Comparison of ENCODE assay signal across 1 fruit fly cellular context in genomic region chr3L:16872487-16872955, dm6.
TF ChIP-seq lines count a peak whose summit lies in the region.

No protein-coding gene starts in this region.

TF ChIP-seq in whole organism, embryonic, 481 proteins besides CTCF, POLR2A, EP300 and RAD21 (continued from another document and continues in another):
- TF ChIP-seq rib (GFP tag; IDR thresholded peaks at IDR 0.05; lab: Robert Waterston, UW) (peak; percentile 53; the same call in 1 of the 2 replicates), ind (GFP tag; optimal IDR thresholded peaks at IDR 0.05; lab: Kevin White, UChicago) (peak; percentile 64), Rfx (GFP tag; IDR thresholded peaks at IDR 0.05; lab: Robert Waterston, UW) (peak; percentile 54), Asciz (GFP tag; optimal IDR thresholded peaks at IDR 0.05; lab: Kevin White, UChicago) (peak; percentile 74), pnt (GFP tag; optimal IDR thresholded peaks at IDR 0.05; lab: Kevin White, UChicago) (peak; percentile 18), CG15601 (tag; optimal IDR thresholded peaks at IDR 0.05; lab: Kevin White, UChicago) (peak; percentile 51), CG12659 (GFP tag; optimal IDR thresholded peaks at IDR 0.05; lab: Kevin White, UChicago) (peak; percentile 87), HLH3B (GFP tag; IDR thresholded peaks at IDR 0.05; lab: Robert Waterston, UW) (peak; percentile 38; the same call in 1 of the 2 replicates), CG16779 (GFP tag; IDR thresholded peaks at IDR 0.05; lab: Robert Waterston, UW) (no peak), CG13424 (tag; optimal IDR thresholded peaks at IDR 0.05; lab: Kevin White, UChicago) (peak; percentile 80), Doc2 (GFP tag; IDR thresholded peaks at IDR 0.05; lab: Robert Waterston, UW) (no peak), emc (GFP tag; optimal IDR thresholded peaks at IDR 0.05; lab: Kevin White, UChicago) (no peak), Ptx1 (GFP tag; IDR thresholded peaks at IDR 0.05; lab: Robert Waterston, UW) (peak; percentile 74), jumu (GFP tag; optimal IDR thresholded peaks at IDR 0.05; lab: Kevin White, UChicago) (peak; percentile 10), lov (optimal IDR thresholded peaks at IDR 0.05; lab: Kevin White, UChicago) (no peak), lov (GFP tag; IDR thresholded peaks at IDR 0.05; lab: Robert Waterston, UW) (no peak), p53 (GFP tag; optimal IDR thresholded peaks at IDR 0.05; lab: Kevin White, UChicago) (no peak), Adf1 (GFP tag; IDR thresholded peaks at IDR 0.05; lab: Robert Waterston, UW) (0 out of 2 replicates have a peak, but pooled peaks have one; percentile 6), CG18764 (GFP tag; optimal IDR thresholded peaks at IDR 0.05; lab: Kevin White, UChicago) (peak; percentile 39), sisA (GFP tag; IDR thresholded peaks at IDR 0.05; lab: Robert Waterston, UW) (peak; percentile 31; the same call in 1 of the 2 replicates), Taf1 (GFP tag; IDR thresholded peaks at IDR 0.05; lab: Robert Waterston, UW) (no peak), CG8089 (GFP tag; optimal IDR thresholded peaks at IDR 0.05; lab: Kevin White, UChicago) (peak; percentile 15), twi (tag; optimal IDR thresholded peaks at IDR 0.05; lab: Kevin White, UChicago) (peak; percentile 54), gem (tag; optimal IDR thresholded peaks at IDR 0.05; lab: Kevin White, UChicago) (peak; percentile 87), CG6254 (GFP tag; optimal IDR thresholded peaks at IDR 0.05; lab: Kevin White, UChicago) (peak; percentile 50), Hr78 (GFP tag; optimal IDR thresholded peaks at IDR 0.05; lab: Kevin White, UChicago) (peak in 1 of 2 experiments; percentile 35), CG2678 (tag; optimal IDR thresholded peaks at IDR 0.05; lab: Kevin White, UChicago) (peak; percentile 91), CG30403 (GFP tag; optimal IDR thresholded peaks at IDR 0.05; lab: Kevin White, UChicago) (peak; percentile 74), Fer3 (tag; optimal IDR thresholded peaks at IDR 0.05; lab: Kevin White, UChicago) (peak; percentile 67), eve (GFP tag; optimal IDR thresholded peaks at IDR 0.05; lab: Kevin White, UChicago) (peak in 1 of 2 experiments; percentile 81), CG13894 (tag; optimal IDR thresholded peaks at IDR 0.05; lab: Kevin White, UChicago) (no peak), Dip3 (GFP tag; optimal IDR thresholded peaks at IDR 0.05; lab: Kevin White, UChicago) (peak; percentile 61), Abd-B (GFP tag; optimal IDR thresholded peaks at IDR 0.05; lab: Kevin White, UChicago) (peak; percentile 51), stwl (tag; optimal IDR thresholded peaks at IDR 0.05; lab: Kevin White, UChicago) (no peak), CG10431 (GFP tag; optimal IDR thresholded peaks at IDR 0.05; lab: Kevin White, UChicago) (no peak), CG4707 (GFP tag; optimal IDR thresholded peaks at IDR 0.05; lab: Kevin White, UChicago) (no peak), dysf (GFP tag; IDR thresholded peaks at IDR 0.05; lab: Robert Waterston, UW) (peak; percentile 80), vfl (GFP tag; optimal IDR thresholded peaks at IDR 0.05; lab: Kevin White, UChicago) (peak; percentile 48), mirr (GFP tag; optimal IDR thresholded peaks at IDR 0.05; lab: Kevin White, UChicago) (no peak), CG2712 (tag; optimal IDR thresholded peaks at IDR 0.05; lab: Kevin White, UChicago) (peak; percentile 78), tll (GFP tag; optimal IDR thresholded peaks at IDR 0.05; lab: Kevin White, UChicago) (no peak), Chrac-16 (GFP tag; optimal IDR thresholded peaks at IDR 0.05; lab: Kevin White, UChicago) (peak; percentile 52), Jarid2 (GFP tag; optimal IDR thresholded peaks at IDR 0.05; lab: Kevin White, UChicago) (peak; percentile 59), az2 (GFP tag; optimal IDR thresholded peaks at IDR 0.05; lab: Kevin White, UChicago) (peak; percentile 63), odd (GFP tag; optimal IDR thresholded peaks at IDR 0.05; lab: Kevin White, UChicago) (peak; percentile 76), CG16815 (GFP tag; optimal IDR thresholded peaks at IDR 0.05; lab: Kevin White, UChicago) (peak; percentile 41), HmgZ (tag; optimal IDR thresholded peaks at IDR 0.05; lab: Kevin White, UChicago) (peak; percentile 22), dmrt11E (tag; optimal IDR thresholded peaks at IDR 0.05; lab: Kevin White, UChicago) (peak; percentile 55), CG12155 (GFP tag; optimal IDR thresholded peaks at IDR 0.05; lab: Kevin White, UChicago) (peak; percentile 46), CG11504 (tag; optimal IDR thresholded peaks at IDR 0.05; lab: Kevin White, UChicago) (peak; percentile 87), CG13296 (GFP tag; optimal IDR thresholded peaks at IDR 0.05; lab: Kevin White, UChicago) (peak; percentile 82), CG9215 (GFP tag; IDR thresholded peaks at IDR 0.05; lab: Robert Waterston, UW) (peak; percentile 35; the same call in 1 of the 2 replicates), CG12769 (tag; optimal IDR thresholded peaks at IDR 0.05; lab: Kevin White, UChicago) (peak; percentile 63), run (tag; optimal IDR thresholded peaks at IDR 0.05; lab: Kevin White, UChicago) (peak; percentile 78), tio (GFP tag; optimal IDR thresholded peaks at IDR 0.05; lab: Kevin White, UChicago) (peak; percentile 75), CG4730 (GFP tag; IDR thresholded peaks at IDR 0.05; lab: Robert Waterston, UW) (0 out of 2 replicates have a peak, but pooled peaks have one; percentile 23), Side (GFP tag; optimal IDR thresholded peaks at IDR 0.05; lab: Kevin White, UChicago) (peak; percentile 57), Ssrp (tag; optimal IDR thresholded peaks at IDR 0.05; lab: Kevin White, UChicago) (peak; percentile 72), dmrt99B (tag; optimal IDR thresholded peaks at IDR 0.05; lab: Kevin White, UChicago) (peak; percentile 87), CG17359 (tag; optimal IDR thresholded peaks at IDR 0.05; lab: Kevin White, UChicago) (peak; percentile 69), CG6765 (GFP tag; optimal IDR thresholded peaks at IDR 0.05; lab: Kevin White, UChicago) (peak; percentile 71), unc-4 (GFP tag; IDR thresholded peaks at IDR 0.05; lab: Robert Waterston, UW; ENCODE audit: partially characterized antibody) (no peak), CG10267 (tag; optimal IDR thresholded peaks at IDR 0.05; lab: Kevin White, UChicago) (peak; percentile 54), her (GFP tag; optimal IDR thresholded peaks at IDR 0.05; lab: Kevin White, UChicago) (peak; percentile 17), CHES-1-like (GFP tag; optimal IDR thresholded peaks at IDR 0.05; lab: Kevin White, UChicago) (peak; percentile 22), CG17385 (GFP tag; optimal IDR thresholded peaks at IDR 0.05; lab: Kevin White, UChicago) (peak; percentile 73), CG1529 (GFP tag; optimal IDR thresholded peaks at IDR 0.05; lab: Kevin White, UChicago) (peak; percentile 62), tap (tag; optimal IDR thresholded peaks at IDR 0.05; lab: Kevin White, UChicago) (peak; percentile 68), H2.0 (GFP tag; IDR thresholded peaks at IDR 0.05; lab: Robert Waterston, UW) (no peak), CG6813 (GFP tag; optimal IDR thresholded peaks at IDR 0.05; lab: Kevin White, UChicago) (peak; percentile 47), CG1602 (GFP tag; optimal IDR thresholded peaks at IDR 0.05; lab: Kevin White, UChicago) (peak; percentile 34), TFAM (GFP tag; optimal IDR thresholded peaks at IDR 0.05; lab: Kevin White, UChicago) (no peak), CG17361 (GFP tag; IDR thresholded peaks at IDR 0.05; lab: Robert Waterston, UW) (peak; percentile 76), CG1792 (GFP tag; optimal IDR thresholded peaks at IDR 0.05; lab: Kevin White, UChicago) (peak; percentile 32), Sry-δ (GFP tag; optimal IDR thresholded peaks at IDR 0.05; lab: Kevin White, UChicago) (peak; percentile 41), Pdp1 (GFP tag; optimal IDR thresholded peaks at IDR 0.05; lab: Kevin White, UChicago) (peak; percentile 44 to 55), CG9817 (tag; optimal IDR thresholded peaks at IDR 0.05; lab: Kevin White, UChicago) (peak; percentile 64), org-1 (GFP tag; optimal IDR thresholded peaks at IDR 0.05; lab: Kevin White, UChicago) (peak; percentile 84), CG15514 (GFP tag; optimal IDR thresholded peaks at IDR 0.05; lab: Kevin White, UChicago) (peak; percentile 35), CG8281 (tag; optimal IDR thresholded peaks at IDR 0.05; lab: Kevin White, UChicago) (peak; percentile 61), gt (GFP tag; IDR thresholded peaks at IDR 0.05; lab: Robert Waterston, UW) (no peak), CG13775 (GFP tag; optimal IDR thresholded peaks at IDR 0.05; lab: Kevin White, UChicago) (peak; percentile 57), sim (GFP tag; IDR thresholded peaks at IDR 0.05; lab: Robert Waterston, UW) (no peak), cg (GFP tag; optimal IDR thresholded peaks at IDR 0.05; lab: Kevin White, UChicago) (peak; percentile 33), CG7786 (GFP tag; optimal IDR thresholded peaks at IDR 0.05; lab: Kevin White, UChicago) (peak; percentile 43), slou (GFP tag; optimal IDR thresholded peaks at IDR 0.05; lab: Kevin White, UChicago) (no peak), CG14965 (GFP tag; optimal IDR thresholded peaks at IDR 0.05; lab: Kevin White, UChicago; ENCODE audit: borderline replicate concordance) (no peak), mam (GFP tag; optimal IDR thresholded peaks at IDR 0.05; lab: Kevin White, UChicago) (peak; percentile 51), CG13287 (GFP tag; IDR thresholded peaks at IDR 0.05; lab: Robert Waterston, UW; ENCODE audit: partially characterized antibody) (no peak), Mrtf (GFP tag; IDR thresholded peaks at IDR 0.05; lab: Robert Waterston, UW) (0 out of 3 replicates have a peak, but pooled peaks have one; percentile 34), CG11093 (GFP tag; IDR thresholded peaks at IDR 0.05; lab: Robert Waterston, UW) (no peak), fd96Cb (tag; optimal IDR thresholded peaks at IDR 0.05; lab: Kevin White, UChicago) (peak; percentile 72), CG2120 (GFP tag; optimal IDR thresholded peaks at IDR 0.05; lab: Kevin White, UChicago) (peak; percentile 80), Blimp-1 (GFP tag; optimal IDR thresholded peaks at IDR 0.05; lab: Kevin White, UChicago) (peak; percentile 65), CG12744 (GFP tag; optimal IDR thresholded peaks at IDR 0.05; lab: Kevin White, UChicago) (no peak), nerfin-1 (tag; optimal IDR thresholded peaks at IDR 0.05; lab: Kevin White, UChicago) (peak; percentile 76), fd3F (GFP tag; optimal IDR thresholded peaks at IDR 0.05; lab: Kevin White, UChicago) (peak; percentile 41), Fer1 (GFP tag; optimal IDR thresholded peaks at IDR 0.05; lab: Kevin White, UChicago) (peak; percentile 84), grau (tag; optimal IDR thresholded peaks at IDR 0.05; lab: Kevin White, UChicago) (peak; percentile 81), fd64A (GFP tag; optimal IDR thresholded peaks at IDR 0.05; lab: Kevin White, UChicago) (peak; percentile 0), CG17328 (GFP tag; IDR thresholded peaks at IDR 0.05; lab: Robert Waterston, UW) (0 out of 2 replicates have a peak, but pooled peaks have one; percentile 24), crc (GFP tag; optimal IDR thresholded peaks at IDR 0.05; lab: Kevin White, UChicago) (peak; percentile 54), pan (optimal IDR thresholded peaks at IDR 0.05; lab: Kevin White, UChicago) (no peak), pan (GFP tag; optimal IDR thresholded peaks at IDR 0.05 in 1 of 2, IDR thresholded peaks at IDR 0.05 in 1 of 2) (peak in 1 of 2 experiments; percentile 27), Sox102F (GFP tag; optimal IDR thresholded peaks at IDR 0.05; lab: Kevin White, UChicago) (peak; percentile 81), stc (GFP tag; IDR thresholded peaks at IDR 0.05; lab: Robert Waterston, UW) (peak; percentile 53; the same call in 1 of the 2 replicates), disco-r (GFP tag; optimal IDR thresholded peaks at IDR 0.05; lab: Kevin White, UChicago) (peak; percentile 56), CG3838 (GFP tag; optimal IDR thresholded peaks at IDR 0.05; lab: Kevin White, UChicago) (peak; percentile 9), bab2 (GFP tag; optimal IDR thresholded peaks at IDR 0.05; lab: Kevin White, UChicago) (peak; percentile 15), Max (GFP tag; optimal IDR thresholded peaks at IDR 0.05; lab: Kevin White, UChicago) (peak; percentile 57), CG11695 (GFP tag; IDR thresholded peaks at IDR 0.05; lab: Robert Waterston, UW) (peak; percentile 71), dm (GFP tag; optimal IDR thresholded peaks at IDR 0.05; lab: Kevin White, UChicago) (peak; percentile 26), Dad (GFP tag; optimal IDR thresholded peaks at IDR 0.05; lab: Kevin White, UChicago) (peak; percentile 28), CG3995 (GFP tag; optimal IDR thresholded peaks at IDR 0.05; lab: Kevin White, UChicago) (peak; percentile 41), Tbp (GFP tag; optimal IDR thresholded peaks at IDR 0.05; lab: Kevin White, UChicago) (no peak), jing (GFP tag; optimal IDR thresholded peaks at IDR 0.05; lab: Kevin White, UChicago) (peak; percentile 61), sug (tag; optimal IDR thresholded peaks at IDR 0.05; lab: Kevin White, UChicago) (peak; percentile 53), Rx (GFP tag; IDR thresholded peaks at IDR 0.05; lab: Robert Waterston, UW) (peak; percentile 37; the same call in 1 of the 2 replicates), CG17568 (GFP tag; optimal IDR thresholded peaks at IDR 0.05; lab: Kevin White, UChicago) (peak; percentile 69), CG10654 (GFP tag; optimal IDR thresholded peaks at IDR 0.05; lab: Kevin White, UChicago) (peak; percentile 38), Nf-YB (GFP tag; optimal IDR thresholded peaks at IDR 0.05; lab: Kevin White, UChicago) (peak; percentile 59), gsb-n (tag; optimal IDR thresholded peaks at IDR 0.05; lab: Kevin White, UChicago) (peak; percentile 59), CG31441 (GFP tag; IDR thresholded peaks at IDR 0.05; lab: Robert Waterston, UW) (peak; percentile 69), lola (GFP tag; optimal IDR thresholded peaks at IDR 0.05; lab: Kevin White, UChicago) (peak in 1 of 3 experiments; percentile 54), CG15011 (GFP tag; optimal IDR thresholded peaks at IDR 0.05; lab: Kevin White, UChicago) (peak; percentile 63), ro (GFP tag; IDR thresholded peaks at IDR 0.05; lab: Robert Waterston, UW) (no peak), Xrp1 (GFP tag; IDR thresholded peaks at IDR 0.05; lab: Robert Waterston, UW) (peak; percentile 27; the same call in 1 of the 2 replicates), ttk (GFP tag; IDR thresholded peaks at IDR 0.05; lab: Robert Waterston, UW) (peak; percentile 32; the same call in 1 of the 2 replicates), CG7963 (GFP tag; IDR thresholded peaks at IDR 0.05; lab: Robert Waterston, UW; ENCODE audit: partially characterized antibody) (no peak), Med (GFP tag; lab: Kevin White, UChicago) (peak; percentile 84)
